Fruit fly (Drosophila melanogaster) whole organism, adult: ENCODE results near the gene CG14989.

Experiments used
- CG12768 ChIP-seq: fragments of 200-800 bp; sonication (Bioruptor generic); optimal IDR thresholded peaks from 2 replicates; lab custom pipeline; 2017; ENCODE audit warnings: missing biosample characterization, missing genetic modification characterization, mild to moderate bottlenecking, moderate library complexity, missing genetic modification reagents
- CG14711 ChIP-seq: fragments of 200-800 bp; sonication (Bioruptor generic); optimal IDR thresholded peaks from 2 replicates; lab custom pipeline; 2018; ENCODE audit warnings: missing biosample characterization, mild to moderate bottlenecking, missing genetic modification characterization, moderate library complexity
- CG1620 ChIP-seq: fragments of 200-800 bp; sonication (Bioruptor generic); optimal IDR thresholded peaks from 2 replicates; lab custom pipeline; 2016; ENCODE audit warnings: missing biosample characterization, missing genetic modification characterization
- Clk ChIP-seq: fragments of 200-800 bp; sonication (Bioruptor generic); optimal IDR thresholded peaks from 2 replicates; lab custom pipeline; 2017; ENCODE audit warnings: missing biosample characterization, missing genetic modification characterization
- Crg-1 ChIP-seq: fragments of 200-800 bp; sonication (Bioruptor generic); optimal IDR thresholded peaks from 2 replicates; lab custom pipeline; 2016; ENCODE audit warnings: missing biosample characterization, missing genetic modification characterization
- Hr96 ChIP-seq: fragments of 200-800 bp; sonication (Bioruptor generic); optimal IDR thresholded peaks from 2 replicates; lab custom pipeline; 2016; ENCODE audit warnings: missing biosample characterization, missing genetic modification characterization
- Mnt ChIP-seq: fragments of 200-800 bp; sonication (Bioruptor generic); optimal IDR thresholded peaks from 2 replicates; lab custom pipeline; 2016; ENCODE audit warnings: missing biosample characterization, mild to moderate bottlenecking, missing genetic modification characterization
- bab1 ChIP-seq: fragments of 200-800 bp; sonication (Bioruptor generic); optimal IDR thresholded peaks from 3 replicates; lab custom pipeline; 2019; ENCODE audit warnings: missing biosample characterization, mild to moderate bottlenecking, missing genetic modification characterization, moderate library complexity
- cic ChIP-seq: fragments of 200-800 bp; sonication (Bioruptor generic); optimal IDR thresholded peaks from 2 replicates; lab custom pipeline; 2017; ENCODE audit warnings: missing biosample characterization, mild to moderate bottlenecking, missing genetic modification characterization, moderate library complexity
- cnc ChIP-seq, 2 experiments: fragments of >200 bp; optimal IDR thresholded peaks; 2 replicates each; lab custom pipeline; 2017
- kay ChIP-seq: fragments of 200-800 bp; sonication (Bioruptor generic); peaks from one replicate; lab custom pipeline; 2016; ENCODE audit warnings: missing biosample characterization, missing genetic modification characterization, borderline replicate concordance
- ovo ChIP-seq: fragments of 200-800 bp; sonication (Bioruptor generic); optimal IDR thresholded peaks from 2 replicates; lab custom pipeline; 2016; ENCODE audit warnings: missing biosample characterization, missing genetic modification characterization
- pad ChIP-seq: fragments of 200-800 bp; sonication (Bioruptor generic); optimal IDR thresholded peaks from 3 replicates; lab custom pipeline; 2017; ENCODE audit warnings: missing biosample characterization, missing genetic modification characterization, mild to moderate bottlenecking, moderate library complexity, missing genetic modification reagents
- toe ChIP-seq: fragments of 200-800 bp; sonication (Bioruptor generic); optimal IDR thresholded peaks from 2 replicates; lab custom pipeline; 2016; ENCODE audit warnings: missing biosample characterization, missing genetic modification characterization

DNA sequence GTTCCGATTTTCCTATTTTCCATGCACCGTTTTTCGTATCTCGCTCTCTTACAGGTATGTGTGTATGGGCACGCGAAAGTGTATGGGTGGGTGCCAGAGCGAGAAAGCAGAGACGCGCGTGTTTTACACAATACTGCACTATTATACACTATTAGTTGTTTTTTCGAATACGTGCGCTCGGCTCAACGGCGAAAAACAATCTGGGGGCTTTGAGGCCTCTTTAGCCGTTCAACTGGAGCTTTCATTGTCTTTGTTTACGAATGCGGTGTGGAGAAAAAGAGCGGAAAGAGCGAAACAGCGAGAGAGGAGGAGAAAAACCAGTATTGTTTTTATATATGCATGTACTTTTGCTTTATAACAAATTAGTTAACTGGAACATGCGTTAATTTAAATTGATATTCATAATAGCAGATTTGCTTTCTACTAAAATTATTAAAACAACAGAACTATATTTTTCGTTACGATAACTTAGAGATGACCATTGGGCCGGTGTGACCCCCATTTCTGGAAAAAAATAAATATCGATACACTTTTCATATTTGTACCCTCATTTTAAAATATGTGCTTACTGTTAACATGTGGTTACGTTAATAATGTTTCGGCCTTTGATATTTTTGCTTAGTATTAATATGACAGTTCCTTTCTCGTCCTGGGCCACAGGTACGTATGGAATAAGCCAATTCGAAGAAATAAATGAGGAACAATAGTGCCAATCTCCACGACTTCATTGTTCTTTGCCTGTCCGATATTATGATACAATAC lies 15.3 kb downstream of the CG14989 start, which contains the start of gene CG14995:
- TF ChIP-seq CG1620 (GFP tag; lab: Kevin White, UChicago) (no peak), bab1 (GFP tag; lab: Kevin White, UChicago) (peak; percentile 67), kay (GFP tag; lab: Kevin White, UChicago) (peak; percentile 93), Crg-1 (no peak), CG12768 (peak; percentile 33), CG14711 (tag; lab: Kevin White, UChicago) (peak; percentile 33), Hr96 (GFP tag; lab: Kevin White, UChicago) (peak; percentile 11), Mnt (GFP tag; lab: Kevin White, UChicago) (peak; percentile 94), Clk (GFP tag; lab: Kevin White, UChicago) (peak; percentile 25), cnc (optimal IDR thresholded peaks at IDR 0.05; lab: Kevin White, UChicago) (no peak), cic (GFP tag; lab: Kevin White, UChicago) (peak; percentile 98), ovo (GFP tag; lab: Kevin White, UChicago) (peak; percentile 38), toe (GFP tag; lab: Kevin White, UChicago) (peak; percentile 25), pad (GFP tag; lab: Kevin White, UChicago) (peak; percentile 36)
